Fruit fly (Drosophila melanogaster) whole organism, wandering third instar larva: ENCODE data around the gene CG14277.
A peak's percentile ranks its signal among the peaks of the same experiment; 100 is the strongest.

ENCODE experiments used
- Abd-B ChIP-seq: fragments of >200 bp; optimal IDR thresholded peaks from 2 replicates; lab custom pipeline; 2017; ENCODE audit warnings: missing biosample characterization, missing genetic modification characterization
- CG32264 ChIP-seq: fragments of 200-800 bp; sonication (Bioruptor generic); optimal IDR thresholded peaks from 2 replicates; lab custom pipeline; 2016; ENCODE audit warnings: missing biosample characterization, missing genetic modification characterization
- CG9705 ChIP-seq: fragments of 200-800 bp; sonication (Bioruptor generic); optimal IDR thresholded peaks from 2 replicates; lab custom pipeline; 2018; ENCODE audit warnings: missing biosample characterization, mild to moderate bottlenecking, missing genetic modification characterization
- Dfd ChIP-seq: fragments of >200 bp; optimal IDR thresholded peaks from 2 replicates; lab custom pipeline; 2017; ENCODE audit warnings: missing biosample characterization, missing genetic modification characterization
- Dif ChIP-seq: fragments of 200-275, 200-300 bp; sonication (Bioruptor generic); optimal IDR thresholded peaks from 2 replicates; lab custom pipeline; 2018; ENCODE audit warnings: missing biosample characterization, missing genetic modification characterization; ENCODE audit not compliant: partially characterized antibody
- HLH106 ChIP-seq: fragments of 200-800 bp; optimal IDR thresholded peaks from 3 replicates; lab custom pipeline; 2019; ENCODE audit warnings: missing biosample characterization, mild to moderate bottlenecking, missing genetic modification characterization, moderate library complexity
- Hnf4 ChIP-seq: fragments of 200-800 bp; sonication (Bioruptor generic); optimal IDR thresholded peaks from 2 replicates; lab custom pipeline; 2016; ENCODE audit warnings: missing biosample characterization, mild to moderate bottlenecking, missing genetic modification characterization
- Hr83 ChIP-seq: fragments of 200-300 bp; sonication (Bioruptor generic); optimal IDR thresholded peaks from 2 replicates; lab custom pipeline; 2016; ENCODE audit warnings: missing biosample characterization, mild to moderate bottlenecking, missing genetic modification characterization, moderate library complexity; ENCODE audit not compliant: poor library complexity, severe bottlenecking
- Jra ChIP-seq: sonication (Bioruptor generic); optimal IDR thresholded peaks from 2 replicates; lab custom pipeline; 2016; ENCODE audit warnings: missing biosample characterization, missing genetic modification characterization
- Myc ChIP-seq: fragments of >200 bp; optimal IDR thresholded peaks from 2 replicates; lab custom pipeline; 2017
- N ChIP-seq: fragments of >200 bp; optimal IDR thresholded peaks from 2 replicates; lab custom pipeline; 2018; ENCODE audit warnings: missing biosample characterization, missing external identifiers, missing genetic modification characterization
- OdsH ChIP-seq: fragments of 200-800 bp; sonication (Bioruptor generic); optimal IDR thresholded peaks from 2 replicates; lab custom pipeline; 2016; ENCODE audit warnings: missing biosample characterization, mild to moderate bottlenecking, missing genetic modification characterization
- Rel ChIP-seq, 2 experiments: fragments of 200-800 bp; sonication (Bioruptor generic) in 1 of 2; optimal IDR thresholded peaks; 2 replicates in 1 of 2; 3 replicates in 1 of 2; lab custom pipeline; 2016 to 2019; ENCODE audit warnings: mild to moderate bottlenecking in 2 of 2, missing biosample characterization in 2 of 2, missing genetic modification characterization in 2 of 2, moderate library complexity in 1 of 2
- Sp1 ChIP-seq: fragments of 200-800 bp; sonication (Bioruptor generic); optimal IDR thresholded peaks from 3 replicates; lab custom pipeline; 2019; ENCODE audit warnings: missing biosample characterization, mild to moderate bottlenecking, missing genetic modification characterization, moderate library complexity
- Vsx2 ChIP-seq: fragments of 200-300, 225-300 bp; sonication (Bioruptor generic); optimal IDR thresholded peaks from 2 replicates; lab custom pipeline; 2018; ENCODE audit warnings: missing biosample characterization, missing genetic modification characterization; ENCODE audit not compliant: partially characterized antibody
- br ChIP-seq: fragments of 200-800 bp; sonication (Bioruptor generic); optimal IDR thresholded peaks from 2 replicates; lab custom pipeline; 2016; ENCODE audit warnings: missing biosample characterization, missing genetic modification characterization
- brk ChIP-seq: fragments of 200-800 bp; sonication (Bioruptor generic); optimal IDR thresholded peaks from 2 replicates; lab custom pipeline; 2016; ENCODE audit warnings: missing biosample characterization, mild to moderate bottlenecking, missing genetic modification characterization
- dl ChIP-seq, 2 experiments: fragments of 175-275, 200-275 bp in 1 of 2; fragments of 200-275 bp in 1 of 2; sonication (Bioruptor generic); optimal IDR thresholded peaks; lab custom pipeline; 2018; ENCODE audit warnings: mild to moderate bottlenecking in 2 of 2, missing biosample characterization in 2 of 2, missing genetic modification characterization in 2 of 2, moderate library complexity in 2 of 2; ENCODE audit not compliant: partially characterized antibody in 2 of 2, insufficient read depth in 1 of 2
- dmrt93B ChIP-seq: fragments of 200-800 bp; sonication (Bioruptor generic); optimal IDR thresholded peaks from 2 replicates; lab custom pipeline; 2018; ENCODE audit warnings: missing biosample characterization, mild to moderate bottlenecking, missing genetic modification characterization
- dsf ChIP-seq: sonication (Bioruptor generic); optimal IDR thresholded peaks from 2 replicates; lab custom pipeline; 2016; ENCODE audit warnings: missing biosample characterization, missing genetic modification characterization, borderline replicate concordance
- ey ChIP-seq: fragments of 200-800 bp; sonication (Bioruptor generic); optimal IDR thresholded peaks from 2 replicates; lab custom pipeline; 2016; ENCODE audit warnings: missing biosample characterization, missing genetic modification characterization
- foxo ChIP-seq, 2 experiments: fragments of 200-800 bp; sonication (Bioruptor generic); optimal IDR thresholded peaks; 2 replicates in 1 of 2; 3 replicates in 1 of 2; lab custom pipeline; 2016 to 2017; ENCODE audit warnings: missing biosample characterization in 2 of 2, missing genetic modification characterization in 2 of 2
- fru ChIP-seq: fragments of 200-800 bp; sonication (Bioruptor generic); optimal IDR thresholded peaks from 3 replicates; lab custom pipeline; 2016; ENCODE audit warnings: missing biosample characterization, mild to moderate bottlenecking, missing genetic modification characterization
- h ChIP-seq: fragments of 200-800 bp; sonication (Bioruptor generic); optimal IDR thresholded peaks from 3 replicates; lab custom pipeline; 2016; ENCODE audit warnings: missing biosample characterization, mild to moderate bottlenecking, missing genetic modification characterization
- jim ChIP-seq: fragments of 175-275, 200-325 bp; sonication (Bioruptor generic); optimal IDR thresholded peaks from 2 replicates; lab custom pipeline; 2016; ENCODE audit warnings: missing biosample characterization, mild to moderate bottlenecking, missing genetic modification characterization
- pan ChIP-seq: fragments of >200 bp; optimal IDR thresholded peaks from 2 replicates; lab custom pipeline; 2017
- psq ChIP-seq: fragments of 200-800 bp; sonication (Bioruptor generic); optimal IDR thresholded peaks from 3 replicates; lab custom pipeline; 2017; ENCODE audit warnings: missing biosample characterization, mild to moderate bottlenecking, missing genetic modification characterization, moderate library complexity
- rgr ChIP-seq: fragments of 200-800 bp; sonication (Bioruptor generic); optimal IDR thresholded peaks from 3 replicates; lab custom pipeline; 2016; ENCODE audit warnings: missing biosample characterization, mild to moderate bottlenecking, missing genetic modification characterization
- tai ChIP-seq: sonication (Bioruptor generic); optimal IDR thresholded peaks from 2 replicates; lab custom pipeline; 2016; ENCODE audit warnings: missing biosample characterization, missing genetic modification characterization
- usp ChIP-seq: fragments of >200 bp; optimal IDR thresholded peaks from 2 replicates; lab custom pipeline; 2017; ENCODE audit warnings: missing biosample characterization, missing genetic modification characterization
- woc ChIP-seq: sonication (Bioruptor generic); optimal IDR thresholded peaks from 2 replicates; lab custom pipeline; 2016; ENCODE audit warnings: missing biosample characterization, mild to moderate bottlenecking, missing genetic modification characterization

The CG14277 gene

DNA sequence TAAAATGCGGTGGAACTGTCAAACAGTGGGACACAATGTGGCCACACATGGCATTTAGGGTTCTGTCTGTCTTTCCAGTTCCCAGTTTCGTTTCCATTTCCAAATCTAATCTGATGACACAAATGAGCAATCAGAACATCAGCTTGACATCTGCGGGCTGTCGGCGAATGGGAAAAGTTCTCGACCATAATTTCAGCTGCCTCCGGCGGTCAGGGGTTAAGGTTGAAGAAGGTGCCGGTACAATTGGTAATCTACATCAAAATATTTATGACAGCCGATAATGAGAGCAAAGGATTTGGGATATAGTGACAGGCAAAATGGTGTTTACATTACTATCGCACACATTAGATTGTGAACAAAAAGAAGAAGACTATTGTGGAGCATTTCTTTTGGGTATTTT, 39.6 kb downstream of the CG14277 start:
- no peak for TF ChIP-seq CG9705 (GFP tag; lab: Kevin White, UChicago)
- no peak for TF ChIP-seq Myc (lab: Kevin White, UChicago)
- TF ChIP-seq tai (GFP tag; lab: Kevin White, UChicago), result no peak
- TF ChIP-seq OdsH (GFP tag; lab: Kevin White, UChicago), result no peak
- TF ChIP-seq Vsx2 (GFP tag; lab: Kevin White, UChicago), result no peak
- TF ChIP-seq Abd-B (GFP tag; lab: Kevin White, UChicago), result no peak
- TF ChIP-seq Dif, result no peak
- no peak for TF ChIP-seq ey
- no peak for TF ChIP-seq CG32264 (GFP tag; lab: Kevin White, UChicago)
- TF ChIP-seq fru (GFP tag; lab: Kevin White, UChicago), result no peak

- TF ChIP-seq jim (GFP tag; lab: Kevin White, UChicago) (no peak), h (GFP tag; lab: Kevin White, UChicago) (peak; percentile 7), foxo (GFP tag; optimal IDR thresholded peaks at IDR 0.05; lab: Kevin White, UChicago) (peak in 1 of 2 experiments; percentile 3), dsf (GFP tag; lab: Kevin White, UChicago) (no peak), ey (no peak), brk (GFP tag; lab: Kevin White, UChicago) (no peak)
Measured at dm6 chr2L:8284913-8285619, 42.8 kb downstream of the CG14277 start.

- TF ChIP-seq psq (GFP tag; lab: Kevin White, UChicago) (no peak), Hnf4 (GFP tag; lab: Kevin White, UChicago) (no peak)
Measured at dm6 chr2L:8286595-8286994, 44.3 kb downstream of the CG14277 start.

DNA sequence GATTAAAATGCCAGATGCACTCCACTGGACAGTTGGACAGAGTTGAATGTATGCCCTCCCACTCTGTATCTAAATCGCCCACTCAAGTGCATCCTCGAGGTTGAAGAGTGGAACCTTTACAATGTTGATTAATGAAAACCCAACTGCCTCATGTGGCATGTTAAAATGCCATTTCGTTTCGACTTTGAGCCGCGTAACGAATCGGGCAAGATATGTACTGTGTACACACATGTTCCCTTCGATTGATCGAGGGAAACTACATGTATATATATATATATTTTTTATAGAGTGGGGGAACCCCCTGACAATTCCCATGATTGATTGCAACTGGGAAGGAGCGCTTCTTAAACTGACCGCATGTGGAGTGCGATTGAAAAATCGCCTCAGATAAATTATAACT, 45.8 kb downstream of the CG14277 start:
- TF ChIP-seq Sp1 (GFP tag; lab: Kevin White, UChicago) (no peak), Dif (no peak)

dm6 chr2L:8289352-8290091, 47.2 kb downstream of the CG14277 start:
- TF ChIP-seq N (no peak), pan (lab: Kevin White, UChicago) (no peak), Dif (no peak), rgr (GFP tag; lab: Kevin White, UChicago) (no peak), usp (GFP tag; lab: Kevin White, UChicago) (no peak)

dm6 chr2L:8290092-8290424, 47.8 kb downstream of the CG14277 start:
- TF ChIP-seq psq (GFP tag; lab: Kevin White, UChicago) (no peak), HLH106 (no peak), CG9705 (GFP tag; lab: Kevin White, UChicago) (no peak), Sp1 (GFP tag; lab: Kevin White, UChicago) (no peak), N (no peak), usp (GFP tag; lab: Kevin White, UChicago) (no peak), Hr83 (GFP tag; lab: Kevin White, UChicago) (no peak), dmrt93B (GFP tag; lab: Kevin White, UChicago) (no peak), Rel (GFP tag; optimal IDR thresholded peaks at IDR 0.05; lab: Kevin White, UChicago) (no peak), Rel (tag; optimal IDR thresholded peaks at IDR 0.05; lab: Kevin White, UChicago) (no peak), Dfd (GFP tag; lab: Kevin White, UChicago) (no peak), OdsH (GFP tag; lab: Kevin White, UChicago) (no peak), dl (GFP tag; optimal IDR thresholded peaks at IDR 0.05; lab: Kevin White, UChicago; ENCODE audit: insufficient read depth in 1 of 2, partially characterized antibody in 2 of 2) (no peak), fru (GFP tag; lab: Kevin White, UChicago) (no peak), Jra (GFP tag; lab: Kevin White, UChicago) (no peak), br (no peak), Hnf4 (GFP tag; lab: Kevin White, UChicago) (no peak), woc (no peak)
